Worm (Caenorhabditis elegans) whole organism, L1 larva: Measurements from ENCODE around the gene R08D7.4.
"Not testable (repeated sequence)": the region's sequence is repeated elsewhere in the genome, so short reads cannot be mapped to it uniquely, and the experiment has no call there.

Experiments
- C16A3.4 ChIP-seq: fragments of 150-350 bp; optimal IDR thresholded peaks from 2 replicates; lab custom pipeline; 2014; ENCODE audit warnings: missing biosample characterization, missing genetic modification characterization
- aha-1 ChIP-seq: fragments of 150-350 bp; optimal IDR thresholded peaks from 2 replicates; lab custom pipeline; 2014; ENCODE audit warnings: missing biosample characterization, missing genetic modification characterization
- aly-2 ChIP-seq: fragments of 150-350 bp; optimal IDR thresholded peaks from 2 replicates; lab custom pipeline; 2014; ENCODE audit warnings: missing biosample characterization, missing genetic modification characterization
- blmp-1 ChIP-seq: fragments of 150-350 bp; optimal IDR thresholded peaks from 2 replicates; lab custom pipeline; 2014; ENCODE audit warnings: missing biosample characterization, missing genetic modification characterization
- ceh-82 ChIP-seq, 3 experiments: fragments of 150-350 bp in 1 of 3; sonication (generic microtip) in 2 of 3; optimal IDR thresholded peaks; 2 replicates each; lab custom pipeline; 2014 to 2017; ENCODE audit warnings: missing biosample characterization in 3 of 3, missing genetic modification characterization in 3 of 3
- fkh-10 ChIP-seq: sonication (generic microtip); optimal IDR thresholded peaks from 2 replicates; lab custom pipeline; 2017; ENCODE audit warnings: missing biosample characterization, missing genetic modification reagents, missing genetic modification characterization
- fos-1 ChIP-seq: fragments of 150-350 bp; optimal IDR thresholded peaks from 2 replicates; lab custom pipeline; 2014; ENCODE audit warnings: missing biosample characterization, missing genetic modification characterization
- lin-15B ChIP-seq: fragments of 150-350 bp; sonication (generic microtip); optimal IDR thresholded peaks from 3 replicates; lab custom pipeline; 2014; ENCODE audit warnings: missing biosample characterization, missing genetic modification characterization
- lin-35 ChIP-seq, 2 experiments: fragments of 150-350 bp; optimal IDR thresholded peaks; 2 replicates each; lab custom pipeline; 2014; ENCODE audit warnings: missing biosample characterization in 2 of 2, missing genetic modification characterization in 2 of 2, missing genetic modification reagents in 2 of 2
- nhr-237 ChIP-seq: fragments of 150-350 bp; optimal IDR thresholded peaks from 2 replicates; lab custom pipeline; 2014; ENCODE audit warnings: missing biosample characterization, missing genetic modification characterization
- nhr-28 ChIP-seq: fragments of 150-350 bp; optimal IDR thresholded peaks from 2 replicates; lab custom pipeline; 2014; ENCODE audit warnings: missing biosample characterization, missing genetic modification characterization
- nhr-85 ChIP-seq: sonication (generic microtip); peaks from one replicate; lab custom pipeline; 2016; ENCODE audit warnings: missing genetic modification characterization, inconsistent platforms, missing compliant biosample characterization
- snpc-4 ChIP-seq: fragments of 150-350 bp; optimal IDR thresholded peaks from 2 replicates; lab custom pipeline; 2014; ENCODE audit warnings: missing biosample characterization, missing genetic modification characterization
- ztf-11 ChIP-seq, 2 experiments: sonication (generic microtip); optimal IDR thresholded peaks; 2 replicates each; lab custom pipeline; 2016 to 2017; ENCODE audit warnings: missing genetic modification characterization in 2 of 2, missing biosample characterization in 1 of 2, missing compliant biosample characterization in 1 of 2

ce11 chrIII:9005905-9006372 lies 34.2 kb downstream of the R08D7.4 start, which contains the start of gene rab-6.1:
- not testable (repeated sequence) for TF ChIP-seq nhr-28 (tag; lab: Kevin White, UChicago); blmp-1; lin-35 (GFP tag; optimal IDR thresholded peaks at IDR 0.05; lab: Kevin White, UChicago); lin-15B (tag; lab: Kevin White, UChicago); fkh-10 (GFP tag; lab: Kevin White, UChicago); aly-2; nhr-237 (tag; lab: Kevin White, UChicago); fos-1 (tag; lab: Kevin White, UChicago); nhr-85; snpc-4 (tag; lab: Kevin White, UChicago); ztf-11 (tag; optimal IDR thresholded peaks at IDR 0.05; lab: Kevin White, UChicago); aha-1; ceh-82 (tag; optimal IDR thresholded peaks at IDR 0.05; lab: Kevin White, UChicago); C16A3.4
